Fruit fly (Drosophila melanogaster) S2 (cell line): Measurements from ENCODE around the gene Dpm2.

Experiments used
- CG8478 ChIP-seq: fragments of >200 bp; optimal IDR thresholded peaks from 2 replicates; lab custom pipeline; 2018
- CTCF ChIP-seq, 2 experiments: fragments of >200 bp; optimal IDR thresholded peaks; 2 replicates each; lab custom pipeline; 2018

DNA sequence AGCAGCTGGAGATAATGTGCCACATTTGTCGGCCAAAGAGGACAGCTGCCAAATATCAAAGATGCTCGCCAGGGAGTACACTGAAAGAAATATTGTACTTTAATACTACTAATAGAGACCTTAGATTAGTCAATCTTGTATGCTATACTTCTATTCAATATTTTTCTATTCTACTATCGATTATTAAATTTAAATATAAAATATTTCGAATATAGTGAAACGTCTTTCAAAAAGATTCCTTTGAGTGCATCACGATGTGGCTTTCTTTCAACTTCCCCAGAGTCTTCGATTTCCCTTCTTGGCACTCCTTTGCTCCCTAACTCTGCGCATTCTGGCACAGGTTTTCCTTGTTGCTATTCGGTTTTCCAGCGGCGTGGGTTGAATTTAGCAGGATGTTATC, 34.5 kb upstream of the Dpm2 start:
- TF ChIP-seq CG8478 (lab: Kevin White, UChicago), result no peak
- no peak for TF ChIP-seq CTCF (optimal IDR thresholded peaks at IDR 0.05; lab: Kevin White, UChicago)
